Fruit fly (Drosophila melanogaster): Measurements from ENCODE around the gene RpL32.

RpL32 gene

DNA sequence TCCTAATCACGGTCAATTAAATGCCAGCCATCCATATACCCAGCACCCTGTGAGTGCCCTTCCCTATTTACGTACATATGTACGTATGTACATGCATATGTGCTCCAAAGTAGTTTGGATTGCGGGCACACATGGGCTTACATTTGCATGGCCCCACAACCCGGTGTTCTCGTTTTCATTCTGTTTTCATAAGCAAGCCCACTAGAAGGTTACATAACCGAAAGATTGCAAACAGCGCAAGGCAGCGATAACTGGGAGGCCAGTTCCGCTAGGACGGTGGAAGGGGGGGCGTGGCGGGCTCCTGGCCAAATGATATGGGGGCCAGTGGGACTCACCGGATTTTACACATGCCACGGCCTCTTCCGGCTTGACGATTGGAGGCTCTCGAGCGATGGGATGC is 31.5 kb downstream of the RpL32 start:
- peak; percentile 49 for TF ChIP-seq cic (GFP tag; optimal IDR thresholded peaks at IDR 0.05)
- no peak for TF ChIP-seq bab1 (GFP tag; optimal IDR thresholded peaks at IDR 0.05)

dm6 chr3R:30013909-30014308 is 32.1 kb downstream of the RpL32 start:
- TF ChIP-seq CG12768 (GFP tag; optimal IDR thresholded peaks at IDR 0.05), result peak; percentile 37
- TF ChIP-seq CG33017 (tag; optimal IDR thresholded peaks at IDR 0.05), result no peak

- peak; percentile 13 for TF ChIP-seq pad (GFP tag; optimal IDR thresholded peaks at IDR 0.05)
- peak; percentile 8 for TF ChIP-seq Crg-1 (GFP tag; optimal IDR thresholded peaks at IDR 0.05)
- peak; percentile 16 for TF ChIP-seq CG7045 (GFP tag; optimal IDR thresholded peaks at IDR 0.05)
- peak; percentile 87 for TF ChIP-seq cic (GFP tag; optimal IDR thresholded peaks at IDR 0.05)
- TF ChIP-seq tj (GFP tag; optimal IDR thresholded peaks at IDR 0.05), result peak; percentile 22
- no peak for TF ChIP-seq cnc (optimal IDR thresholded peaks at IDR 0.05)
- TF ChIP-seq CG11617 (GFP tag; optimal IDR thresholded peaks at IDR 0.05), result peak; percentile 30
- peak; percentile 37 for TF ChIP-seq CG12768 (GFP tag; optimal IDR thresholded peaks at IDR 0.05)
- TF ChIP-seq Clk (GFP tag; optimal IDR thresholded peaks at IDR 0.05), result no peak
- peak; percentile 35 for TF ChIP-seq Mnt (GFP tag; optimal IDR thresholded peaks at IDR 0.05)
- TF ChIP-seq CG5204 (GFP tag; optimal IDR thresholded peaks at IDR 0.05), result no peak
- peak; percentile 17 for TF ChIP-seq ovo (GFP tag; optimal IDR thresholded peaks at IDR 0.05)
- TF ChIP-seq CG7101 (tag; optimal IDR thresholded peaks at IDR 0.05), result peak; percentile 1
Measured at dm6 chr3R:30012602-30013489, 33.1 kb downstream of the RpL32 start.

DNA sequence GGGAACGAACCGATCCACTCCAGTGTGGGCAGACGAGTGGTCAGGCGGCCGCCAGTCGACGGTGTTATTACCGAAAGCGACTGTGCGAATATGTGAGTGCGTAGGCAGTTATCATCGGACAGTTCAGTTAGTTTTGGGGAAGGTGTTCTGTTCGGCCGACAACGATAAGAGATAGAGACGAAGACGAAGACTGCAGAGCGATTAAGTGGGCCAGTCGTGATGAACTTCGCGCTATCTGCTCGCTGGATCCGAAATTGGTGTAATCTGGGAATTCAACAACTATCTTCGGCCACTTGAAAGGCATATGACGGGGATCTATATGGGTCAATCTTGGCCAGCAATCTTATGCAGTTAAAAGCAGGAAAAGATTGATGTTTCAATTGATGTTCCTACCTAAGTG is 36.8 kb downstream of the RpL32 start, which contains the start of gene CG7912:
CG7912 (minus strand) TSS at position 17 of the 400 bp plus-strand sequence.
- TF ChIP-seq tj (GFP tag; optimal IDR thresholded peaks at IDR 0.05), result no peak
- no peak for TF ChIP-seq CG7045 (GFP tag; optimal IDR thresholded peaks at IDR 0.05)
- TF ChIP-seq cnc (optimal IDR thresholded peaks at IDR 0.05), result no peak
- no peak for TF ChIP-seq Crg-1 (GFP tag; optimal IDR thresholded peaks at IDR 0.05)
- TF ChIP-seq Hr96 (GFP tag; optimal IDR thresholded peaks at IDR 0.05), result no peak
- no peak for TF ChIP-seq pad (GFP tag; optimal IDR thresholded peaks at IDR 0.05)
- TF ChIP-seq toe (GFP tag; optimal IDR thresholded peaks at IDR 0.05), result no peak
- TF ChIP-seq CG12768 (GFP tag; optimal IDR thresholded peaks at IDR 0.05), result no peak
- TF ChIP-seq CG11617 (GFP tag; optimal IDR thresholded peaks at IDR 0.05), result no peak
- TF ChIP-seq CG14711 (tag; optimal IDR thresholded peaks at IDR 0.05), result no peak
- TF ChIP-seq CG7101 (tag; optimal IDR thresholded peaks at IDR 0.05), result no peak
- TF ChIP-seq cic (GFP tag; optimal IDR thresholded peaks at IDR 0.05), result no peak
- TF ChIP-seq CG33017 (tag; optimal IDR thresholded peaks at IDR 0.05), result no peak
- TF ChIP-seq Clk (GFP tag; optimal IDR thresholded peaks at IDR 0.05), result no peak
- TF ChIP-seq CG1620 (GFP tag; optimal IDR thresholded peaks at IDR 0.05), result no peak
- no peak for TF ChIP-seq CG5204 (GFP tag; optimal IDR thresholded peaks at IDR 0.05)
- no peak for TF ChIP-seq ovo (GFP tag; optimal IDR thresholded peaks at IDR 0.05)

DNA sequence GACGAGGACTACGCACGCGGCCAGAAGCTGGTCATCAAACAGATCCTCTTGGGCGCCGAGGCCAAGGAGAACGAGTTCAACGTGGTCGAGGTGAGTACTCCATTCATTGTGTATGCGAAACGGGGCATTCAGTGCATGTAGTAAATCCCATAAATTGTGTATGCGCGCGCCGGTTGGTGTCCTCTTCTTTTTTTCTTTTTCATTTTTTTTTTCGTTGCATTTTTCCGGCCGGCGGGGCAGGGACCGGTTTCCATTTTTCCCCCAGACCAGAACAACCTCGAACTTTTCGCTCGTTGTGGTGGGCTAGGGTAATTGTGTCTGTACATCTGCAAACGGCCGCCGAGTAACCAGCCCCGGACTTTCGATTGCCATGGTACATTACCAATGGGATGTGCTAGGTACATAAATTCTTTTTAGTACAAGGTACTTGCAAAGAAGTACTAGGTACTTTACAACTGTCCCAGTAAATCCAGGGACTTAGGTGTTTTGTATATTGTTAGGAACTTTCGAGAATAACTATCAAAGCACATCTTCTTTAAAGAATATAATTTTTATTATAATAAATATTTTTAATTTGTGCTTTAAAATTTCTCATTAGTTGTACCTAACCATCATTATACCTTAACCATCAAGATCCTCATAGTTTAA is 40.5 kb downstream of the RpL32 start:
- TF ChIP-seq kay (GFP tag; ENCODE audit: borderline replicate concordance) (no peak), CG1620 (GFP tag; optimal IDR thresholded peaks at IDR 0.05) (no peak), Crg-1 (GFP tag; optimal IDR thresholded peaks at IDR 0.05) (no peak), CG7101 (tag; optimal IDR thresholded peaks at IDR 0.05) (no peak), cnc (optimal IDR thresholded peaks at IDR 0.05) (no peak), tj (GFP tag; optimal IDR thresholded peaks at IDR 0.05) (no peak), bab1 (GFP tag; optimal IDR thresholded peaks at IDR 0.05) (no peak), CG11617 (GFP tag; optimal IDR thresholded peaks at IDR 0.05) (no peak), toe (GFP tag; optimal IDR thresholded peaks at IDR 0.05) (no peak), CG12768 (GFP tag; optimal IDR thresholded peaks at IDR 0.05) (no peak), cic (GFP tag; optimal IDR thresholded peaks at IDR 0.05) (no peak), CG33017 (tag; optimal IDR thresholded peaks at IDR 0.05) (no peak), CG14711 (tag; optimal IDR thresholded peaks at IDR 0.05) (no peak), Clk (GFP tag; optimal IDR thresholded peaks at IDR 0.05) (no peak), CG7045 (GFP tag; optimal IDR thresholded peaks at IDR 0.05) (no peak), ovo (GFP tag; optimal IDR thresholded peaks at IDR 0.05) (no peak), pad (GFP tag; optimal IDR thresholded peaks at IDR 0.05) (no peak), Mnt (GFP tag; optimal IDR thresholded peaks at IDR 0.05) (no peak), CG5204 (GFP tag; optimal IDR thresholded peaks at IDR 0.05) (no peak), Hr96 (GFP tag; optimal IDR thresholded peaks at IDR 0.05) (no peak)

- no peak for TF ChIP-seq Clk (GFP tag; optimal IDR thresholded peaks at IDR 0.05)
- TF ChIP-seq kay (GFP tag; ENCODE audit: borderline replicate concordance), result no peak
- no peak for TF ChIP-seq CG5204 (GFP tag; optimal IDR thresholded peaks at IDR 0.05)
- TF ChIP-seq CG12768 (GFP tag; optimal IDR thresholded peaks at IDR 0.05), result peak; percentile 36
- no peak for TF ChIP-seq cnc (optimal IDR thresholded peaks at IDR 0.05)
- peak; percentile 56 for TF ChIP-seq tj (GFP tag; optimal IDR thresholded peaks at IDR 0.05)
- TF ChIP-seq CG1620 (GFP tag; optimal IDR thresholded peaks at IDR 0.05), result peak; percentile 47
- peak; percentile 31 for TF ChIP-seq CG7101 (tag; optimal IDR thresholded peaks at IDR 0.05)
- no peak for TF ChIP-seq CG33017 (tag; optimal IDR thresholded peaks at IDR 0.05)
- TF ChIP-seq Crg-1 (GFP tag; optimal IDR thresholded peaks at IDR 0.05), result peak; percentile 54
- TF ChIP-seq pad (GFP tag; optimal IDR thresholded peaks at IDR 0.05), result peak; percentile 30
- TF ChIP-seq Mnt (GFP tag; optimal IDR thresholded peaks at IDR 0.05), result peak; percentile 95
- TF ChIP-seq CG14711 (tag; optimal IDR thresholded peaks at IDR 0.05), result peak; percentile 93
- TF ChIP-seq CG7045 (GFP tag; optimal IDR thresholded peaks at IDR 0.05), result peak; percentile 9
- peak; percentile 68 for TF ChIP-seq toe (GFP tag; optimal IDR thresholded peaks at IDR 0.05)
- TF ChIP-seq CG11617 (GFP tag; optimal IDR thresholded peaks at IDR 0.05), result peak; percentile 22
- TF ChIP-seq cic (GFP tag; optimal IDR thresholded peaks at IDR 0.05), result peak; percentile 13
- no peak for TF ChIP-seq ovo (GFP tag; optimal IDR thresholded peaks at IDR 0.05)
- TF ChIP-seq bab1 (GFP tag; optimal IDR thresholded peaks at IDR 0.05), result peak; percentile 42
- TF ChIP-seq Hr96 (GFP tag; optimal IDR thresholded peaks at IDR 0.05), result peak; percentile 65
Measured at dm6 chr3R:30004648-30005047, 41.3 kb downstream of the RpL32 start, which contains the start of the genes Nlp and Nph. Nlp (plus strand) TSS chr3R:30004785. Nph (minus strand) TSS chr3R:30004861.

Data from whole organism, adult.